Fruit fly (Drosophila melanogaster) whole organism: ENCODE data around the gene Duba.

Experiments
- EcR ChIP-seq, 2 experiments: fragments of >200 bp; optimal IDR thresholded peaks; 2 replicates each; lab custom pipeline; 2017; ENCODE audit warnings: missing biosample characterization in 2 of 2, missing genetic modification characterization in 2 of 2, missing genetic modification reagents in 2 of 2
- psq ChIP-seq: fragments of >200 bp; optimal IDR thresholded peaks from 2 replicates; lab custom pipeline; 2017
- usp ChIP-seq: fragments of >200 bp; optimal IDR thresholded peaks from 2 replicates; lab custom pipeline; 2017; ENCODE audit warnings: missing biosample characterization, missing genetic modification characterization, mixed read lengths

dm6 chr3L:11627819-11628483 is 18.7 kb upstream of the Duba start, which contains the start of gene Apt1:
- TF ChIP-seq psq (lab: Kevin White, UChicago) (no peak), EcR (GFP tag; optimal IDR thresholded peaks at IDR 0.05; lab: Kevin White, UChicago) (no peak), usp (GFP tag; lab: Kevin White, UChicago) (no peak)
